Fruit fly (Drosophila melanogaster) whole organism, adult: Measurements from ENCODE around the gene Osi4.

Experiments
- CG5204 ChIP-seq: fragments of 200-800 bp; sonication (Bioruptor generic); optimal IDR thresholded peaks from 2 replicates; lab custom pipeline; 2016; ENCODE audit warnings: missing biosample characterization, missing genetic modification characterization
- CG7101 ChIP-seq: fragments of 200-800 bp; sonication (Bioruptor generic); optimal IDR thresholded peaks from 2 replicates; lab custom pipeline; 2018; ENCODE audit warnings: missing biosample characterization, mild to moderate bottlenecking, missing genetic modification characterization, moderate library complexity
- kay ChIP-seq: fragments of 200-800 bp; sonication (Bioruptor generic); peaks from one replicate; lab custom pipeline; 2016; ENCODE audit warnings: missing biosample characterization, missing genetic modification characterization, borderline replicate concordance
- tj ChIP-seq: fragments of 200-800 bp; sonication (Bioruptor generic); optimal IDR thresholded peaks from 3 replicates; lab custom pipeline; 2017; ENCODE audit warnings: missing biosample characterization, mild to moderate bottlenecking, missing genetic modification characterization, moderate library complexity
- toe ChIP-seq: fragments of 200-800 bp; sonication (Bioruptor generic); optimal IDR thresholded peaks from 2 replicates; lab custom pipeline; 2016; ENCODE audit warnings: missing biosample characterization, missing genetic modification characterization

dm6 chr3R:6226156-6226555 lies 4.6 kb upstream of the Osi4 start:
- no peak for TF ChIP-seq CG5204 (GFP tag; lab: Kevin White, UChicago)
- TF ChIP-seq tj: no peak
- no peak for TF ChIP-seq toe (GFP tag; lab: Kevin White, UChicago)
- no peak for TF ChIP-seq kay
- TF ChIP-seq CG7101 (tag; lab: Kevin White, UChicago): no peak
